Worm (Caenorhabditis elegans) whole organism, mixed stage, embryonic: ENCODE measurements around the gene C15B12.1.

Source experiments
- ceh-83 ChIP-seq: fragments of 200-800 bp; sonication (Bioruptor generic); optimal IDR thresholded peaks from 2 replicates; lab custom pipeline; 2018; ENCODE audit warnings: mild to moderate bottlenecking, missing genetic modification characterization, missing compliant biosample characterization
- ces-1 ChIP-seq: fragments of 150-350 bp; optimal IDR thresholded peaks from 2 replicates; lab custom pipeline; 2014; ENCODE audit warnings: missing biosample characterization, missing genetic modification reagents, missing genetic modification characterization
- elt-1 ChIP-seq: sonication (generic microtip); optimal IDR thresholded peaks from 2 replicates; lab custom pipeline; 2017; ENCODE audit warnings: missing genetic modification characterization, mild to moderate bottlenecking, missing compliant biosample characterization, antibody characterized with exemption, moderate library complexity, borderline replicate concordance; ENCODE audit not compliant: insufficient read depth
- elt-3 ChIP-seq: fragments of 150-350 bp; optimal IDR thresholded peaks from 2 replicates; lab custom pipeline; 2014; ENCODE audit warnings: missing biosample characterization, missing genetic modification characterization
- mab-5 ChIP-seq: fragments of 150-350 bp; optimal IDR thresholded peaks from 2 replicates; lab custom pipeline; 2014; ENCODE audit warnings: missing biosample characterization, missing genetic modification characterization
- nhr-237 ChIP-seq: fragments of 150-350 bp; optimal IDR thresholded peaks from 2 replicates; lab custom pipeline; 2014; ENCODE audit warnings: missing biosample characterization, missing genetic modification characterization
- nhr-28 ChIP-seq: fragments of 150-350 bp; optimal IDR thresholded peaks from 2 replicates; lab custom pipeline; 2014; ENCODE audit warnings: missing biosample characterization, missing genetic modification characterization
- nhr-76 ChIP-seq: sonication (generic microtip); optimal IDR thresholded peaks from 2 replicates; lab custom pipeline; 2017; ENCODE audit warnings: missing biosample characterization, missing genetic modification characterization
- sptf-1 ChIP-seq: sonication (generic microtip); optimal IDR thresholded peaks from 2 replicates; lab custom pipeline; 2017; ENCODE audit warnings: mild to moderate bottlenecking, missing genetic modification characterization, moderate library complexity, missing compliant biosample characterization
- unc-62 ChIP-seq: fragments of 150-350 bp; optimal IDR thresholded peaks from 2 replicates; lab custom pipeline; 2014; ENCODE audit warnings: missing biosample characterization, missing genetic modification reagents, missing genetic modification characterization

DNA sequence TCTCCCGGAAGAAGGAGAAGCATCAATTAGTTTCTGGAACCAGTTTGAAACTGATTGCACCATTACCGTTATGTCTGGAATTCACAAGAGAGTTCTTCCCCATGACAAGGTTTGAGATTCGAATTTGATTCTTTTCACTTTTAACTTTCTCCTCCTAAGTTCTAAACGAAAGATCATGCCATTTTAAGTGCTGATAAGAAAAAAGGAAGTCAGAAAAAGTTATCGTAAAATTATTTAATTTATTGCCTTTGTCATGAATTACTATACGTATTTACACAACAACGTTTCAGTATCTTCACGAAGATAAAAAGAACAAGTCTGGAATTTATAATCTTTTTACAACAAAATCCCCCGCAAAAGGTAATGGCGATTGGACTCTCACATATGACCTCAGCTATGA lies 16.5 kb upstream of the C15B12.1 start:
- no peak for TF ChIP-seq unc-62
- no peak for TF ChIP-seq ces-1 (GFP tag; lab: Kevin White, UChicago)
- TF ChIP-seq sptf-1 (tag; lab: Kevin White, UChicago), result no peak
- no peak for TF ChIP-seq elt-3 (tag; lab: Kevin White, UChicago)
- TF ChIP-seq nhr-237 (tag; lab: Kevin White, UChicago), result no peak
- no peak for TF ChIP-seq elt-1
- no peak for TF ChIP-seq ceh-83 (GFP tag; lab: Kevin White, UChicago)
- no peak for TF ChIP-seq nhr-28
- TF ChIP-seq nhr-76 (tag; lab: Kevin White, UChicago), result no peak
- TF ChIP-seq mab-5 (tag; lab: Kevin White, UChicago), result no peak
